Fruit fly (Drosophila melanogaster): Measurements from ENCODE around the gene glec.

DNA sequence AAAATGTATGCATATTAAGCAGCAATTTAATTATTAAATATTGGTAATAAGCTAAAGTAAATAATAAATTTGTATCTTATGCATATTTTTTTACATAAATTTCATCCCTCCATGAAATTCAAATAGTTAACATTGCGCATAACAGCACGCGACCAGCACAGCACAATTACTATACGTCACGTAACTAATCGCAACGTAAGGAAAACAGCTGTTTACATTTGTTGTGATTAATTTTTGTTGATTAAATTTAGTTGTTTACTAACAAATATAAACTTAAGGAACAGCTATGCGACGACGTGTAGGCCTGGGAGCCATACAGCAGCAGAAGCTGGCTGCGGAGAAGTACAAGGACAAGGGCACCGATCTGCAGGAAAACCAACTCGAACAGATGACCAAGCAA is 8.9 kb upstream of the glec start, which contains the start of gene lsn:
- no peak for TF ChIP-seq jim (GFP tag; optimal IDR thresholded peaks at IDR 0.05)
- TF ChIP-seq pan (optimal IDR thresholded peaks at IDR 0.05): no peak
- TF ChIP-seq h (GFP tag; optimal IDR thresholded peaks at IDR 0.05): no peak
- no peak for TF ChIP-seq psq (GFP tag; optimal IDR thresholded peaks at IDR 0.05)
- TF ChIP-seq foxo (GFP tag; optimal IDR thresholded peaks at IDR 0.05): no peak
- TF ChIP-seq fru (GFP tag; optimal IDR thresholded peaks at IDR 0.05): no peak
- TF ChIP-seq Mio (GFP tag; optimal IDR thresholded peaks at IDR 0.05): no peak
- TF ChIP-seq lola (GFP tag; optimal IDR thresholded peaks at IDR 0.05): no peak

All from whole organism, wandering third instar larva.